Worm (Caenorhabditis elegans): ENCODE measurements around the gene etc-1.

- TF ChIP-seq him-1 (tag; optimal IDR thresholded peaks at IDR 0.05) (no peak), W03F9.2 (tag; optimal IDR thresholded peaks at IDR 0.05) (no peak), dao-5 (tag; optimal IDR thresholded peaks at IDR 0.05) (no peak)
These were observed 48.5 kb upstream of the etc-1 start for ce11 chrII:8616155-8616554.
